Worm (Caenorhabditis elegans): Measurements from ENCODE around the gene Y48E1B.17.

Y48E1B.17 gene

ce11 chrII:13515813-13516212, 25.1 kb downstream of the Y48E1B.17 start:
- no peak for TF ChIP-seq tbx-37 (GFP tag; conservative IDR thresholded peaks at IDR 0.05)
- TF ChIP-seq ceh-36 (tag; optimal IDR thresholded peaks at IDR 0.05), result no peak
- no peak for TF ChIP-seq ets-7 (tag; optimal IDR thresholded peaks at IDR 0.05)
- TF ChIP-seq tbx-11 (GFP tag; IDR thresholded peaks at IDR 0.05), result no peak
- no peak for TF ChIP-seq ceh-13 (GFP tag; optimal IDR thresholded peaks at IDR 0.05)
- no peak for TF ChIP-seq sea-1 (GFP tag; conservative IDR thresholded peaks at IDR 0.05)
- TF ChIP-seq flt-1 (GFP tag; IDR thresholded peaks at IDR 0.05), result no peak
- no peak for TF ChIP-seq hmbx-1 (tag; optimal IDR thresholded peaks at IDR 0.05)
- TF ChIP-seq scrt-1 (GFP tag; IDR thresholded peaks at IDR 0.05), result no peak
- no peak for TF ChIP-seq aly-1 (tag; optimal IDR thresholded peaks at IDR 0.05)
- TF ChIP-seq F13C5.2 (tag; optimal IDR thresholded peaks at IDR 0.05), result no peak
- no peak for TF ChIP-seq ama-1 (optimal IDR thresholded peaks at IDR 0.05)
- TF ChIP-seq B0310.2 (tag; optimal IDR thresholded peaks at IDR 0.05), result no peak
- no peak for TF ChIP-seq tra-4 (tag; optimal IDR thresholded peaks at IDR 0.05)
- no peak for TF ChIP-seq hmg-4 (GFP tag; optimal IDR thresholded peaks at IDR 0.05)
- TF ChIP-seq hnd-1 (tag; optimal IDR thresholded peaks at IDR 0.05), result no peak
- no peak for TF ChIP-seq pes-1 (GFP tag; IDR thresholded peaks at IDR 0.05)

DNA sequence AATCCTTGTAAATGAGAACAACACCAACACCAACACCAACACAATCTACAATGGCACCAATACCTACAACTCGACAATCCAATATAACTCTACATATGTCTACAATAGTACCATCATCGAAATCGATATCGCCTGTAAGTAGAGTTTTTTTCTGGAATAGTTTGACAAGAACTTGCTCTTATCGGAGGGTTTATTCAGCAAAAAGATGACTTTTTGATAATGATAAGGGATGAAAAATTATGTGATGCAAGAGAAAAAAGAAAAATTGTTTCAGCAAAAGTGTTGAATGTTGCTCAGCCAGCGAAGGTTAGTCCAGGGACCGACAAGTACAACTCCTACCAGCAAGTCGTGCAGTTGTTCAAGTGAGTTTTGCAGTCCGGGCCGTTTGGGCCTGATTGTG, 32.3 kb downstream of the Y48E1B.17 start:
- TF ChIP-seq tra-4 (tag; optimal IDR thresholded peaks at IDR 0.05) (no peak), flt-1 (GFP tag; IDR thresholded peaks at IDR 0.05) (no peak), scrt-1 (GFP tag; IDR thresholded peaks at IDR 0.05) (no peak)

- no peak for TF ChIP-seq tbx-11 (GFP tag; IDR thresholded peaks at IDR 0.05)
- TF ChIP-seq flt-1 (GFP tag; IDR thresholded peaks at IDR 0.05), result no peak
- no peak for TF ChIP-seq ama-1 (optimal IDR thresholded peaks at IDR 0.05)
- TF ChIP-seq pes-1 (GFP tag; IDR thresholded peaks at IDR 0.05), result no peak
- TF ChIP-seq hnd-1 (tag; optimal IDR thresholded peaks at IDR 0.05), result no peak
- no peak for TF ChIP-seq ceh-13 (GFP tag; optimal IDR thresholded peaks at IDR 0.05)
- no peak for TF ChIP-seq ets-7 (tag; optimal IDR thresholded peaks at IDR 0.05)
- no peak for TF ChIP-seq B0310.2 (tag; optimal IDR thresholded peaks at IDR 0.05)
- no peak for TF ChIP-seq sea-1 (GFP tag; conservative IDR thresholded peaks at IDR 0.05)
- no peak for TF ChIP-seq aly-1 (tag; optimal IDR thresholded peaks at IDR 0.05)
- no peak for TF ChIP-seq hmbx-1 (tag; optimal IDR thresholded peaks at IDR 0.05)
- no peak for TF ChIP-seq scrt-1 (GFP tag; IDR thresholded peaks at IDR 0.05)
- no peak for TF ChIP-seq ceh-36 (tag; optimal IDR thresholded peaks at IDR 0.05)
- no peak for TF ChIP-seq tbx-37 (GFP tag; conservative IDR thresholded peaks at IDR 0.05)
- no peak for TF ChIP-seq hmg-4 (GFP tag; optimal IDR thresholded peaks at IDR 0.05)
- TF ChIP-seq F13C5.2 (tag; optimal IDR thresholded peaks at IDR 0.05), result no peak
- TF ChIP-seq tra-4 (tag; optimal IDR thresholded peaks at IDR 0.05), result no peak
Observed at ce11 chrII:13507535-13507934, 33.3 kb downstream of the Y48E1B.17 start, which contains the start of gene nep-17. nep-17 (plus strand) TSS chrII:13507819.

DNA sequence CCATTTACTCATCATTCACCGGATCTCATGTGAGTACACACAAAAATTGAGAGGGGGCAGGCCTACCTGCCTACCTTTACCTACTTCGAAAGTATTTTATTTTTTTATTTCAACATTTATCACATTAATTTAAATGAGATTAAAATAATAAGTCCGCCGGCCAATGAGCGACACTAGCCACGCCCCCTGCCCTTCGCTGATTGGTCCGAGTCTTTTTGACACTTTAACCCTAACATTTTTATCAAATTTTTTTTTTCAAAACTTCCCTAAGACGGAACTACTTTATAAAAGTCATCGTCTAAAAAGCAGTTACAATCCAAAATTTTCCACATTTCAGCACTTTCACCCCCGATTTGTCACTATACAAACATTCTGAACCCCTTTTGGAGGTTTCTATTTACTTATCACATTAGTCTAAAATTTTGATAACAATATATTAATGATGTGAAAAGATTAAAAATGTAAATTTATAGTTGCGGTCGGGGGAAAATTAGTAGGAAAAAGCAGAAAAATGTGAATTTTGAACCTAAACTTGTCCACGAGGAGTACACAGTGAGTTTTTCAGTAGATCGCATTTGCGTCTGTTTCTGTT, 34.8 kb downstream of the Y48E1B.17 start:
- no peak for TF ChIP-seq hmbx-1 (tag; optimal IDR thresholded peaks at IDR 0.05)
- TF ChIP-seq hnd-1 (tag; optimal IDR thresholded peaks at IDR 0.05), result no peak
- TF ChIP-seq flt-1 (GFP tag; IDR thresholded peaks at IDR 0.05), result no peak
- no peak for TF ChIP-seq sea-1 (GFP tag; conservative IDR thresholded peaks at IDR 0.05)
- TF ChIP-seq ceh-36 (tag; optimal IDR thresholded peaks at IDR 0.05), result no peak
- no peak for TF ChIP-seq tbx-11 (GFP tag; IDR thresholded peaks at IDR 0.05)
- TF ChIP-seq F13C5.2 (tag; optimal IDR thresholded peaks at IDR 0.05), result no peak
- no peak for TF ChIP-seq aly-1 (tag; optimal IDR thresholded peaks at IDR 0.05)
- TF ChIP-seq scrt-1 (GFP tag; IDR thresholded peaks at IDR 0.05), result no peak

DNA sequence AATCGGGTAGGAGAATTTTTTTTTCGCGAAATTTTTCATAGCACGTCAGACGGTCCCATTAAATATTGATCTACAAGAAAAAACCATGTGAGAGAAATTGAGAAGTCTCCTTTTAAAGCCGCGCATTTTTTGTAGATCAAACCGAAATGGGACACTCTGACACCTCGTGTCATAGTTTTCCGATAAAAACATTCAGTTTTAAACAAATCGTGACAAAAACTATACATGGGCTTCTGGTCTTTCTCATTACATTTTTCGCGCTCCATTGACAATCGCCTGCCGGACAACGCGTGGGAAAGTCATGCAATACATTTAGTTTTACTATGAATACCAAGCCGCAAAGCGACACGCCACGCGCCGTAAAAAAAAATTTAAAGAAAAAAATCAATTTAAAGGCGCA, 35.5 kb downstream of the Y48E1B.17 start:
- no peak for TF ChIP-seq tbx-11 (GFP tag; IDR thresholded peaks at IDR 0.05)
- TF ChIP-seq tbx-37 (GFP tag; conservative IDR thresholded peaks at IDR 0.05), result no peak
- TF ChIP-seq pes-1 (GFP tag; IDR thresholded peaks at IDR 0.05), result no peak
- TF ChIP-seq hmbx-1 (tag; optimal IDR thresholded peaks at IDR 0.05), result no peak
- no peak for TF ChIP-seq hmg-4 (GFP tag; optimal IDR thresholded peaks at IDR 0.05)
- TF ChIP-seq flt-1 (GFP tag; IDR thresholded peaks at IDR 0.05), result no peak
- no peak for TF ChIP-seq hnd-1 (tag; optimal IDR thresholded peaks at IDR 0.05)
- TF ChIP-seq ama-1 (optimal IDR thresholded peaks at IDR 0.05), result no peak
- no peak for TF ChIP-seq ets-7 (tag; optimal IDR thresholded peaks at IDR 0.05)
- TF ChIP-seq B0310.2 (tag; optimal IDR thresholded peaks at IDR 0.05), result no peak
- TF ChIP-seq sea-1 (GFP tag; conservative IDR thresholded peaks at IDR 0.05), result no peak
- no peak for TF ChIP-seq ceh-36 (tag; optimal IDR thresholded peaks at IDR 0.05)
- no peak for TF ChIP-seq F13C5.2 (tag; optimal IDR thresholded peaks at IDR 0.05)
- TF ChIP-seq tra-4 (tag; optimal IDR thresholded peaks at IDR 0.05), result no peak
- TF ChIP-seq aly-1 (tag; optimal IDR thresholded peaks at IDR 0.05), result no peak

DNA sequence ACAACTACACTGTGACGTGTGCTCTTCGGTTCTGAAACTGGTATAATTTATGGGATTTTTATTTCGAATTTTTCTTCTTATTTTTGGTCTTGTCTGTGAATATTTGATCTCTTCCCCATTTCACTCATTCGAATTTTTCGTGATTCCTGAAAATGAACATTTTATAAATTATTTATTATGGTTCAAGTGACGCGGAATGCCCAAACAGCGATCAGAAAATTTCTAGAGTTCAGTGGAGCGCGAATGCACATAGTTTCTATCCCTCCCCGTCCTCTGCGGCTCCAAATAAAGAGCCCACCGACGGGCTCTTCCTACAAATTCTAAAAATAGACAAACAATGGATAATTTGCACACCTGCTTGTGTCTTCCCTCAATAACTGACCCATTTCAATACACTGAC, 37.2 kb downstream of the Y48E1B.17 start, which contains the start of gene F54F11.1:
Gene F54F11.1 (plus strand): TSS at position 301 of the 400 bp plus-strand sequence.
- TF ChIP-seq hmbx-1 (tag; optimal IDR thresholded peaks at IDR 0.05), result no peak

ce11 chrII:13501575-13501974, 39.3 kb downstream of the Y48E1B.17 start, which contains the start of gene F45H10.5:
F45H10.5 (plus strand) TSS chrII:13501875.
- TF ChIP-seq scrt-1 (GFP tag; IDR thresholded peaks at IDR 0.05) (no peak), tbx-11 (GFP tag; IDR thresholded peaks at IDR 0.05) (no peak), hmbx-1 (tag; optimal IDR thresholded peaks at IDR 0.05) (no peak), ama-1 (optimal IDR thresholded peaks at IDR 0.05) (no peak), sea-1 (GFP tag; conservative IDR thresholded peaks at IDR 0.05) (no peak), tra-4 (tag; optimal IDR thresholded peaks at IDR 0.05) (no peak), B0310.2 (tag; optimal IDR thresholded peaks at IDR 0.05) (no peak), aly-1 (tag; optimal IDR thresholded peaks at IDR 0.05) (no peak), flt-1 (GFP tag; IDR thresholded peaks at IDR 0.05) (no peak), pes-1 (GFP tag; IDR thresholded peaks at IDR 0.05) (no peak)

ce11 chrII:13500582-13500981, 40.3 kb downstream of the Y48E1B.17 start:
- TF ChIP-seq aly-1 (tag; optimal IDR thresholded peaks at IDR 0.05), result no peak
- TF ChIP-seq tbx-11 (GFP tag; IDR thresholded peaks at IDR 0.05), result no peak
- TF ChIP-seq tra-4 (tag; optimal IDR thresholded peaks at IDR 0.05), result no peak
- TF ChIP-seq pes-1 (GFP tag; IDR thresholded peaks at IDR 0.05), result no peak
- TF ChIP-seq tbx-37 (GFP tag; conservative IDR thresholded peaks at IDR 0.05), result no peak
